Worm (Caenorhabditis elegans) whole organism, L4 larva: ENCODE results near the gene col-184.

Experiments used
- F10B5.3 ChIP-seq: sonication (generic microtip); optimal IDR thresholded peaks from 2 replicates; lab custom pipeline; 2016; ENCODE audit warnings: mild to moderate bottlenecking, missing genetic modification characterization, missing compliant biosample characterization
- F49E8.2 ChIP-seq: sonication (generic microtip); optimal IDR thresholded peaks from 2 replicates; lab custom pipeline; 2016; ENCODE audit warnings: missing compliant biosample characterization, mild to moderate bottlenecking, missing genetic modification characterization, borderline replicate concordance
- R02D3.7 ChIP-seq: fragments of 150-350 bp; sonication (generic microtip); optimal IDR thresholded peaks from 3 replicates; lab custom pipeline; 2014; ENCODE audit warnings: missing biosample characterization, missing genetic modification characterization
- T20F7.1 ChIP-seq: fragments of 200-800 bp; sonication (Bioruptor generic); optimal IDR thresholded peaks from 2 replicates; lab custom pipeline; 2018; ENCODE audit warnings: mild to moderate bottlenecking, missing genetic modification characterization, missing compliant biosample characterization
- T26A8.4 ChIP-seq: fragments of 200-800 bp; sonication (Bioruptor generic); IDR thresholded peaks from 2 replicates; pipeline ENCODE4 v1.3.6; 2022; ENCODE audit warnings: missing genetic modification characterization, missing compliant biosample characterization
- ZK337.2 ChIP-seq: fragments of 200-800 bp; sonication (Bioruptor generic); IDR thresholded peaks from 2 replicates; pipeline ENCODE4 v1.3.6; 2022; ENCODE audit warnings: missing genetic modification reagents, missing genetic modification characterization, missing compliant biosample characterization
- ZK546.5 ChIP-seq, 2 experiments: sonication (generic microtip); optimal IDR thresholded peaks; 2 replicates each; lab custom pipeline; 2017; ENCODE audit warnings: missing biosample characterization in 2 of 2, missing genetic modification characterization in 2 of 2
- aly-2 ChIP-seq: sonication (generic microtip); optimal IDR thresholded peaks from 2 replicates; lab custom pipeline; 2018; ENCODE audit warnings: missing biosample characterization, missing genetic modification characterization
- ama-1 ChIP-seq: fragments of 150-350 bp; optimal IDR thresholded peaks from 2 replicates; lab custom pipeline; 2014; ENCODE audit warnings: inconsistent platforms, mixed read lengths
- arid-1 ChIP-seq: fragments of 200-800 bp; sonication (Bioruptor generic); conservative IDR thresholded peaks from 2 replicates; pipeline ENCODE4 v1.3.6; 2022; ENCODE audit warnings: missing genetic modification reagents, missing genetic modification characterization, missing compliant biosample characterization
- attf-4 ChIP-seq: sonication (generic microtip); optimal IDR thresholded peaks from 3 replicates; lab custom pipeline; 2017; ENCODE audit warnings: missing biosample characterization, missing genetic modification characterization
- ceh-32 ChIP-seq: sonication (generic microtip); optimal IDR thresholded peaks from 2 replicates; lab custom pipeline; 2016; ENCODE audit warnings: mild to moderate bottlenecking, missing genetic modification characterization, missing compliant biosample characterization; ENCODE audit not compliant: poor library complexity
- ceh-62 ChIP-seq: sonication (generic microtip); optimal IDR thresholded peaks from 2 replicates; lab custom pipeline; 2017; ENCODE audit warnings: missing biosample characterization, missing genetic modification characterization
- cey-2 ChIP-seq: sonication (generic microtip); optimal IDR thresholded peaks from 3 replicates; lab custom pipeline; 2017; ENCODE audit warnings: missing genetic modification characterization, mild to moderate bottlenecking, missing compliant biosample characterization, antibody characterized with exemption, borderline replicate concordance; ENCODE audit not compliant: insufficient read depth
- daf-12 ChIP-seq: fragments of 150-350 bp; optimal IDR thresholded peaks from 2 replicates; lab custom pipeline; 2014; ENCODE audit warnings: missing biosample characterization, missing genetic modification reagents, missing genetic modification characterization
- daf-19 ChIP-seq: fragments of 200-800 bp; sonication (Bioruptor generic); conservative IDR thresholded peaks from 2 replicates; pipeline ENCODE4 v1.3.6; 2022; ENCODE audit warnings: missing genetic modification characterization, missing compliant biosample characterization
- daf-8 ChIP-seq: fragments of 200-800 bp; sonication (Bioruptor generic); IDR thresholded peaks from 2 replicates; pipeline ENCODE4 v1.3.6; 2022; ENCODE audit warnings: missing genetic modification characterization, missing compliant biosample characterization
- dmd-9 ChIP-seq: fragments of 200-800 bp; sonication (Bioruptor generic); IDR thresholded peaks from 2 replicates; pipeline ENCODE4 v1.3.6; 2022; ENCODE audit warnings: missing genetic modification reagents, missing genetic modification characterization, missing compliant biosample characterization
- egl-27 ChIP-seq: sonication (generic microtip); optimal IDR thresholded peaks from 3 replicates; lab custom pipeline; 2017; ENCODE audit warnings: missing biosample characterization, missing genetic modification reagents, missing genetic modification characterization
- fkh-10 ChIP-seq: fragments of 150-350 bp; optimal IDR thresholded peaks from 2 replicates; lab custom pipeline; 2014; ENCODE audit warnings: missing biosample characterization, missing genetic modification reagents, missing genetic modification characterization
- gei-8 ChIP-seq: fragments of 200-800 bp; sonication (Bioruptor generic); optimal IDR thresholded peaks from 2 replicates; lab custom pipeline; 2018; ENCODE audit warnings: mild to moderate bottlenecking, missing genetic modification characterization, missing compliant biosample characterization
- hmg-1.1 ChIP-seq: fragments of 200-800 bp; sonication (Bioruptor generic); IDR thresholded peaks from 2 replicates; pipeline ENCODE4 v1.3.6; 2022; ENCODE audit warnings: missing genetic modification reagents, missing genetic modification characterization, missing compliant biosample characterization
- lim-7 ChIP-seq: fragments of 200-800 bp; sonication (Bioruptor generic); IDR thresholded peaks from 2 replicates; pipeline ENCODE4 v1.3.6; 2022; ENCODE audit warnings: missing genetic modification characterization, missing compliant biosample characterization
- lin-29 ChIP-seq: fragments of 200-800 bp; sonication (Bioruptor generic); IDR thresholded peaks from 2 replicates; pipeline ENCODE4 v1.3.6; 2022; ENCODE audit warnings: missing genetic modification reagents, missing genetic modification characterization, missing compliant biosample characterization
- lin-39 ChIP-seq: fragments of 150-350 bp; optimal IDR thresholded peaks from 2 replicates; lab custom pipeline; 2014; ENCODE audit warnings: missing biosample characterization, missing genetic modification reagents, missing genetic modification characterization
- madf-9 ChIP-seq: fragments of 200-800 bp; sonication (Bioruptor generic); conservative IDR thresholded peaks from 2 replicates; pipeline ENCODE4 v1.3.6; 2022; ENCODE audit warnings: missing genetic modification reagents, missing genetic modification characterization, missing compliant biosample characterization
- mdl-1 ChIP-seq, 2 experiments: fragments of 150-350 bp in 1 of 2; sonication (generic microtip) in 1 of 2; optimal IDR thresholded peaks; 2 replicates each; lab custom pipeline; 2014 to 2017; ENCODE audit warnings: missing biosample characterization in 2 of 2, missing genetic modification characterization in 2 of 2
- mes-2 ChIP-seq: sonication (generic microtip); optimal IDR thresholded peaks from 2 replicates; lab custom pipeline; 2016; ENCODE audit warnings: missing genotype, mild to moderate bottlenecking, missing genetic modification characterization, missing compliant biosample characterization; ENCODE audit not compliant: poor library complexity, severe bottlenecking
- mxl-2 ChIP-seq: fragments of 200-800 bp; sonication (Bioruptor generic); conservative IDR thresholded peaks from 2 replicates; pipeline ENCODE4 v1.3.6; 2022; ENCODE audit warnings: missing genetic modification reagents, missing genetic modification characterization, missing compliant biosample characterization
- mxl-3 ChIP-seq: fragments of 200-800 bp; sonication (Bioruptor generic); optimal IDR thresholded peaks from 2 replicates; lab custom pipeline; 2018; ENCODE audit warnings: mild to moderate bottlenecking, missing genetic modification characterization, missing compliant biosample characterization
- nhr-10 ChIP-seq: fragments of 150-350 bp; optimal IDR thresholded peaks from 2 replicates; lab custom pipeline; 2014; ENCODE audit warnings: missing biosample characterization, missing genetic modification characterization
- nhr-102 ChIP-seq: sonication (generic microtip); optimal IDR thresholded peaks from 2 replicates; lab custom pipeline; 2016; ENCODE audit warnings: mild to moderate bottlenecking, missing genetic modification characterization, moderate library complexity, missing compliant biosample characterization
- nhr-111 ChIP-seq: fragments of 200-800 bp; sonication (Bioruptor generic); optimal IDR thresholded peaks from 2 replicates; lab custom pipeline; 2018; ENCODE audit warnings: mild to moderate bottlenecking, missing genetic modification characterization, missing compliant biosample characterization
- nhr-25 ChIP-seq: sonication (generic microtip); optimal IDR thresholded peaks from 2 replicates; lab custom pipeline; 2017; ENCODE audit warnings: missing genetic modification characterization, mild to moderate bottlenecking, missing compliant biosample characterization, antibody characterized with exemption, moderate library complexity, borderline replicate concordance; ENCODE audit not compliant: insufficient read depth
- nhr-28 ChIP-seq: fragments of 150-350 bp; optimal IDR thresholded peaks from 2 replicates; lab custom pipeline; 2014; ENCODE audit warnings: missing biosample characterization, missing genetic modification characterization
- nhr-41 ChIP-seq: fragments of 200-800 bp; sonication (Bioruptor generic); IDR thresholded peaks from 2 replicates; pipeline ENCODE4 v1.3.6; 2022; ENCODE audit warnings: missing genetic modification reagents, missing genetic modification characterization, missing compliant biosample characterization
- nhr-48 ChIP-seq: sonication (generic microtip); optimal IDR thresholded peaks from 2 replicates; lab custom pipeline; 2016; ENCODE audit warnings: mild to moderate bottlenecking, missing genetic modification characterization, missing compliant biosample characterization
- pha-4 ChIP-seq, 2 experiments: fragments of 150-350 bp in 1 of 2; fragments of 200-800 bp in 1 of 2; sonication (Bioruptor generic) in 1 of 2; IDR thresholded peaks in 1 of 2; optimal IDR thresholded peaks in 1 of 2; 2 replicates each; pipeline versions ENCODE4 v1.3.6 to Lab custom; 2014 to 2022; ENCODE audit warnings: missing genetic modification characterization in 2 of 2, missing genetic modification reagents in 2 of 2, missing biosample characterization in 1 of 2, missing compliant biosample characterization in 1 of 2
- php-3 ChIP-seq: fragments of 200-800 bp; sonication (Bioruptor generic); IDR thresholded peaks from 2 replicates; pipeline ENCODE4 v1.3.6; 2022; ENCODE audit warnings: missing genetic modification reagents, missing genetic modification characterization, missing compliant biosample characterization
- rbr-2 ChIP-seq: sonication (generic microtip); optimal IDR thresholded peaks from 2 replicates; lab custom pipeline; 2016; ENCODE audit warnings: missing genotype, missing genetic modification characterization, missing compliant biosample characterization
- saeg-2 ChIP-seq: fragments of 200-800 bp; sonication (Bioruptor generic); IDR thresholded peaks from 2 replicates; pipeline ENCODE4 v1.3.6; 2022; ENCODE audit warnings: missing genetic modification reagents, missing genetic modification characterization, missing compliant biosample characterization
- snpc-1.2 ChIP-seq: fragments of 200-800 bp; sonication (Bioruptor generic); IDR thresholded peaks from 2 replicates; pipeline ENCODE4 v1.3.6; 2022; ENCODE audit warnings: missing genetic modification reagents, missing genetic modification characterization, missing compliant biosample characterization
- tag-97 ChIP-seq: fragments of 200-800 bp; sonication (Bioruptor generic); IDR thresholded peaks from 2 replicates; pipeline ENCODE4 v1.3.6; 2022; ENCODE audit warnings: missing genetic modification characterization, missing compliant biosample characterization
- tra-1 ChIP-seq: fragments of 200-800 bp; sonication (Bioruptor generic); IDR thresholded peaks from 2 replicates; pipeline ENCODE4 v1.3.6; 2022; ENCODE audit warnings: missing genetic modification reagents, missing genetic modification characterization, missing compliant biosample characterization
- unc-39 ChIP-seq: sonication (generic microtip); optimal IDR thresholded peaks from 2 replicates; lab custom pipeline; 2017; ENCODE audit warnings: missing biosample characterization, missing genetic modification characterization
- vab-7 ChIP-seq: fragments of 200-800 bp; sonication (Bioruptor generic); IDR thresholded peaks from 2 replicates; pipeline ENCODE4 v1.3.6; 2022; ENCODE audit warnings: missing genetic modification reagents, missing genetic modification characterization, missing compliant biosample characterization
- zip-11 ChIP-seq: fragments of 200-800 bp; sonication (Bioruptor generic); IDR thresholded peaks from 2 replicates; pipeline ENCODE4 v1.3.6; 2022; ENCODE audit warnings: missing genetic modification characterization, missing compliant biosample characterization
- zip-2 ChIP-seq: fragments of 150-350 bp; optimal IDR thresholded peaks from 2 replicates; lab custom pipeline; 2014; ENCODE audit warnings: missing biosample characterization, missing genetic modification characterization
- ztf-11 ChIP-seq: fragments of 150-350 bp; optimal IDR thresholded peaks from 2 replicates; lab custom pipeline; 2014; ENCODE audit warnings: missing biosample characterization, missing genetic modification characterization
- ztf-7 ChIP-seq: fragments of 150-350 bp; optimal IDR thresholded peaks from 2 replicates; lab custom pipeline; 2014; ENCODE audit warnings: missing biosample characterization, missing genetic modification characterization

The col-184 gene

ce11 chrX:13511796-13512195 lies 42.5 kb downstream of the col-184 start (continued):
- peak; percentile 89; the same call in 1 of the 2 replicates for TF ChIP-seq pha-4 (GFP tag; IDR thresholded peaks at IDR 0.05; lab: Robert Waterston, UW)
- TF ChIP-seq pha-4 (tag; optimal IDR thresholded peaks at IDR 0.05; lab: Kevin White, UChicago): no peak
- peak; percentile 53 for TF ChIP-seq T20F7.1 (GFP tag; lab: Kevin White, UChicago)
- TF ChIP-seq aly-2: no peak
- peak; percentile 64; the same call in 1 of the 2 replicates for TF ChIP-seq lin-29
- TF ChIP-seq mxl-3 (GFP tag; lab: Kevin White, UChicago): peak; percentile 47
- peak; percentile 69 for TF ChIP-seq nhr-48 (tag; lab: Kevin White, UChicago)
- TF ChIP-seq tag-97: no peak
- TF ChIP-seq cey-2: no peak
- TF ChIP-seq mdl-1 (tag; optimal IDR thresholded peaks at IDR 0.05; lab: Kevin White, UChicago): no peak
- TF ChIP-seq ztf-7 (tag; lab: Kevin White, UChicago): peak; percentile 36
- TF ChIP-seq nhr-28 (tag; lab: Kevin White, UChicago): peak; percentile 39
- TF ChIP-seq nhr-102 (tag; lab: Kevin White, UChicago): peak; percentile 68
- peak; percentile 81 for TF ChIP-seq arid-1 (GFP tag; lab: Robert Waterston, UW)
- peak; percentile 57 for TF ChIP-seq zip-2 (tag; lab: Kevin White, UChicago)

ce11 chrX:13514384-13514783 lies 45.1 kb downstream of the col-184 start:
- TF ChIP-seq ceh-62 (tag; lab: Kevin White, UChicago) (no peak), ceh-32 (tag; lab: Kevin White, UChicago) (peak; percentile 53), daf-19 (GFP tag; lab: Robert Waterston, UW) (no peak), F49E8.2 (no peak), T26A8.4 (GFP tag; lab: Robert Waterston, UW) (peak; percentile 94), madf-9 (peak; percentile 74), php-3 (peak; percentile 66), mes-2 (tag; lab: Kevin White, UChicago) (peak; percentile 82), nhr-28 (tag; lab: Kevin White, UChicago) (peak; percentile 80), F10B5.3 (peak; percentile 94), lin-39 (no peak), R02D3.7 (tag; lab: Kevin White, UChicago) (no peak), ztf-11 (no peak), ZK337.2 (GFP tag; lab: Robert Waterston, UW) (no peak), hmg-1.1 (peak; percentile 96), egl-27 (tag; lab: Kevin White, UChicago) (no peak), unc-39 (tag; lab: Kevin White, UChicago) (no peak), ZK546.5 (tag; optimal IDR thresholded peaks at IDR 0.05; lab: Kevin White, UChicago) (peak in 1 of 2 experiments; percentile 27), lim-7 (GFP tag; lab: Robert Waterston, UW) (no peak), dmd-9 (GFP tag; lab: Robert Waterston, UW) (no peak), attf-4 (tag; lab: Kevin White, UChicago) (no peak), mxl-2 (GFP tag; lab: Robert Waterston, UW) (no peak), ama-1 (no peak), nhr-10 (tag; lab: Kevin White, UChicago) (peak; percentile 62), nhr-41 (GFP tag; lab: Robert Waterston, UW) (no peak), nhr-25 (tag; lab: Kevin White, UChicago) (no peak), daf-8 (GFP tag; lab: Robert Waterston, UW) (no peak), gei-8 (GFP tag; lab: Kevin White, UChicago) (no peak), snpc-1.2 (no peak), nhr-111 (GFP tag; lab: Kevin White, UChicago) (no peak), lin-29 (peak; percentile 79), tra-1 (GFP tag; lab: Robert Waterston, UW) (peak; percentile 62; the same call in 1 of the 2 replicates), saeg-2 (GFP tag; lab: Robert Waterston, UW) (no peak), fkh-10 (peak; percentile 82), daf-12 (no peak), vab-7 (GFP tag; lab: Robert Waterston, UW) (peak; percentile 46; the same call in 1 of the 2 replicates), rbr-2 (peak; percentile 93), zip-11 (GFP tag; lab: Robert Waterston, UW) (no peak)
